Worm (Caenorhabditis elegans) whole organism, L1 larva: ENCODE measurements around the gene gadr-2.
A peak's percentile ranks its signal among the peaks of the same experiment; 100 is the strongest.

Source experiments
- C34B4.2 ChIP-seq: sonication (generic microtip); optimal IDR thresholded peaks from 2 replicates; lab custom pipeline; 2017; ENCODE audit warnings: mild to moderate bottlenecking, missing genetic modification characterization, missing compliant biosample characterization
- Y116A8C.19 ChIP-seq: sonication (generic microtip); optimal IDR thresholded peaks from 2 replicates; lab custom pipeline; 2016; ENCODE audit warnings: missing compliant biosample characterization, missing genetic modification characterization, borderline replicate concordance
- aha-1 ChIP-seq: fragments of 150-350 bp; optimal IDR thresholded peaks from 2 replicates; lab custom pipeline; 2014; ENCODE audit warnings: missing biosample characterization, missing genetic modification characterization
- alr-1 ChIP-seq: fragments of 200-800 bp; sonication (Bioruptor generic); optimal IDR thresholded peaks from 2 replicates; lab custom pipeline; 2018; ENCODE audit warnings: borderline replicate concordance, mild to moderate bottlenecking, missing genetic modification characterization, missing compliant biosample characterization
- ama-1 ChIP-seq: fragments of 150-350 bp; optimal IDR thresholded peaks from 2 replicates; lab custom pipeline; 2014
- blmp-1 ChIP-seq: fragments of 150-350 bp; optimal IDR thresholded peaks from 2 replicates; lab custom pipeline; 2014; ENCODE audit warnings: missing biosample characterization, missing genetic modification characterization
- ceh-8 ChIP-seq: fragments of 200-800 bp; sonication (Bioruptor generic); optimal IDR thresholded peaks from 2 replicates; lab custom pipeline; 2018; ENCODE audit warnings: mild to moderate bottlenecking, missing genetic modification characterization, moderate library complexity, missing compliant biosample characterization
- ceh-88 ChIP-seq: fragments of 200-800 bp; sonication (Bioruptor generic); IDR thresholded peaks from 2 replicates; pipeline ENCODE4 v1.3.6; 2022; ENCODE audit warnings: missing genetic modification characterization, missing compliant biosample characterization
- ceh-90 ChIP-seq: sonication (generic microtip); optimal IDR thresholded peaks from 2 replicates; lab custom pipeline; 2016; ENCODE audit warnings: missing genetic modification characterization, missing compliant biosample characterization
- dpl-1 ChIP-seq, 3 experiments: fragments of 150-350 bp in 2 of 3; sonication (generic microtip) in 1 of 3; optimal IDR thresholded peaks; 2 replicates each; lab custom pipeline; 2014 to 2017; ENCODE audit warnings: missing biosample characterization in 3 of 3, missing genetic modification characterization in 3 of 3, missing genetic modification reagents in 3 of 3
- dsc-1 ChIP-seq: sonication (generic microtip); optimal IDR thresholded peaks from 2 replicates; lab custom pipeline; 2016; ENCODE audit warnings: mild to moderate bottlenecking, missing genetic modification characterization, missing compliant biosample characterization
- efl-1 ChIP-seq, 4 experiments: fragments of 150-350 bp; optimal IDR thresholded peaks in 3 of 4; peaks in 1 of 4; 1 replicate in 1 of 4; 2 replicates in 3 of 4; lab custom pipeline; 2014; ENCODE audit warnings: missing biosample characterization in 2 of 4, missing genetic modification characterization in 2 of 4, missing genetic modification reagents in 2 of 4
- efl-3 ChIP-seq: fragments of 200-800 bp; sonication (Bioruptor generic); optimal IDR thresholded peaks from 2 replicates; lab custom pipeline; 2018; ENCODE audit warnings: mild to moderate bottlenecking, missing genetic modification characterization, missing compliant biosample characterization
- egl-13 ChIP-seq: sonication (generic microtip); optimal IDR thresholded peaks from 2 replicates; lab custom pipeline; 2016; ENCODE audit warnings: missing genotype, missing genetic modification reagents, missing genetic modification characterization, missing compliant biosample characterization
- elt-2 ChIP-seq: sonication (generic microtip); optimal IDR thresholded peaks from 2 replicates; lab custom pipeline; 2016; ENCODE audit warnings: missing genetic modification characterization, mild to moderate bottlenecking, inconsistent platforms, missing compliant biosample characterization, missing genetic modification reagents
- elt-3 ChIP-seq, 6 experiments: fragments of 150-350 bp in 1 of 6; sonication (generic microtip); optimal IDR thresholded peaks; 2 replicates each; lab custom pipeline; 2017 to 2018; ENCODE audit warnings: missing biosample characterization in 6 of 6, missing genetic modification characterization in 6 of 6, inconsistent platforms in 1 of 6
- ets-5 ChIP-seq: fragments of 200-800 bp; sonication (Bioruptor generic); IDR thresholded peaks from 2 replicates; pipeline ENCODE4 v1.3.6; 2022; ENCODE audit warnings: missing genetic modification characterization, missing compliant biosample characterization
- fkh-4 ChIP-seq: sonication (generic microtip); optimal IDR thresholded peaks from 2 replicates; lab custom pipeline; 2016; ENCODE audit warnings: missing compliant biosample characterization, missing genetic modification characterization, borderline replicate concordance
- fkh-8 ChIP-seq: sonication (generic microtip); optimal IDR thresholded peaks from 2 replicates; lab custom pipeline; 2016; ENCODE audit warnings: mild to moderate bottlenecking, missing genetic modification characterization, missing compliant biosample characterization
- fos-1 ChIP-seq: fragments of 150-350 bp; optimal IDR thresholded peaks from 2 replicates; lab custom pipeline; 2014; ENCODE audit warnings: missing biosample characterization, missing genetic modification characterization
- grh-1 ChIP-seq: fragments of 200-800 bp; sonication (Bioruptor generic); IDR thresholded peaks from 2 replicates; pipeline ENCODE4 v1.3.6; 2022; ENCODE audit warnings: missing genetic modification reagents, missing genetic modification characterization, missing compliant biosample characterization
- hlh-17 ChIP-seq: fragments of 200-800 bp; sonication (Bioruptor generic); optimal IDR thresholded peaks from 2 replicates; lab custom pipeline; 2018; ENCODE audit warnings: missing genetic modification characterization, mild to moderate bottlenecking, missing compliant biosample characterization, moderate library complexity, borderline replicate concordance
- hlh-4 ChIP-seq: sonication (generic microtip); optimal IDR thresholded peaks from 2 replicates; lab custom pipeline; 2016; ENCODE audit warnings: mild to moderate bottlenecking, missing genetic modification characterization, missing compliant biosample characterization
- lin-13 ChIP-seq: fragments of 150-350 bp; optimal IDR thresholded peaks from 2 replicates; lab custom pipeline; 2014; ENCODE audit warnings: missing biosample characterization, missing genetic modification reagents, missing genetic modification characterization
- lin-15B ChIP-seq: fragments of 150-350 bp; sonication (generic microtip); optimal IDR thresholded peaks from 3 replicates; lab custom pipeline; 2014; ENCODE audit warnings: missing biosample characterization, missing genetic modification characterization
- lin-35 ChIP-seq, 2 experiments: fragments of 150-350 bp; optimal IDR thresholded peaks; 2 replicates each; lab custom pipeline; 2014; ENCODE audit warnings: missing biosample characterization in 2 of 2, missing genetic modification characterization in 2 of 2, missing genetic modification reagents in 2 of 2
- lsy-2 ChIP-seq, 2 experiments: fragments of 150-350 bp; optimal IDR thresholded peaks; 2 replicates each; lab custom pipeline; 2014; ENCODE audit warnings: missing biosample characterization in 2 of 2, missing genetic modification characterization in 2 of 2
- mab-9 ChIP-seq: fragments of 200-800 bp; sonication (Bioruptor generic); IDR thresholded peaks from 2 replicates; pipeline ENCODE4 v1.3.6; 2022; ENCODE audit warnings: missing genetic modification reagents, missing genetic modification characterization, missing compliant biosample characterization
- mdl-1 ChIP-seq, 2 experiments: fragments of 150-350 bp; optimal IDR thresholded peaks; 2 replicates each; lab custom pipeline; 2014 to 2017; ENCODE audit warnings: missing biosample characterization in 2 of 2, missing genetic modification characterization in 2 of 2, inconsistent platforms in 1 of 2
- nhr-11 ChIP-seq: fragments of 150-350 bp; optimal IDR thresholded peaks from 2 replicates; lab custom pipeline; 2014; ENCODE audit warnings: missing biosample characterization, missing genetic modification characterization
- nhr-20 ChIP-seq: sonication (generic microtip); optimal IDR thresholded peaks from 2 replicates; lab custom pipeline; 2016; ENCODE audit warnings: mild to moderate bottlenecking, missing genetic modification characterization, missing compliant biosample characterization
- nhr-237 ChIP-seq: fragments of 150-350 bp; optimal IDR thresholded peaks from 2 replicates; lab custom pipeline; 2014; ENCODE audit warnings: missing biosample characterization, missing genetic modification characterization
- nhr-28 ChIP-seq: fragments of 150-350 bp; optimal IDR thresholded peaks from 2 replicates; lab custom pipeline; 2014; ENCODE audit warnings: missing biosample characterization, missing genetic modification characterization
- nhr-76 ChIP-seq: sonication (generic microtip); optimal IDR thresholded peaks from 2 replicates; lab custom pipeline; 2017; ENCODE audit warnings: missing biosample characterization, missing genetic modification characterization
- nhr-77 ChIP-seq: fragments of 150-350 bp; optimal IDR thresholded peaks from 2 replicates; lab custom pipeline; 2014; ENCODE audit warnings: missing biosample characterization, missing genetic modification characterization
- nhr-84 ChIP-seq: sonication (generic microtip); optimal IDR thresholded peaks from 2 replicates; lab custom pipeline; 2017; ENCODE audit warnings: missing biosample characterization, missing genetic modification characterization
- nhr-90 ChIP-seq: sonication (generic microtip); optimal IDR thresholded peaks from 2 replicates; lab custom pipeline; 2016; ENCODE audit warnings: mild to moderate bottlenecking, missing genetic modification characterization, missing compliant biosample characterization; ENCODE audit not compliant: poor library complexity
- pax-3 ChIP-seq: fragments of 200-800 bp; sonication (Bioruptor generic); optimal IDR thresholded peaks from 2 replicates; lab custom pipeline; 2018; ENCODE audit warnings: mild to moderate bottlenecking, missing genetic modification characterization, moderate library complexity, missing compliant biosample characterization
- pqm-1 ChIP-seq: sonication (generic microtip); optimal IDR thresholded peaks from 3 replicates; lab custom pipeline; 2017; ENCODE audit warnings: missing biosample characterization, missing genetic modification characterization
- rnt-1 ChIP-seq: sonication (generic microtip); optimal IDR thresholded peaks from 2 replicates; lab custom pipeline; 2016; ENCODE audit warnings: mild to moderate bottlenecking, missing genetic modification characterization, moderate library complexity, missing compliant biosample characterization
- skn-1 ChIP-seq: fragments of 150-350 bp; optimal IDR thresholded peaks from 2 replicates; lab custom pipeline; 2014; ENCODE audit warnings: missing biosample characterization, missing genetic modification characterization
- snpc-4 ChIP-seq: fragments of 150-350 bp; optimal IDR thresholded peaks from 2 replicates; lab custom pipeline; 2014; ENCODE audit warnings: missing biosample characterization, missing genetic modification characterization
- sox-4 ChIP-seq: sonication (generic microtip); optimal IDR thresholded peaks from 2 replicates; lab custom pipeline; 2016; ENCODE audit warnings: missing genetic modification characterization, missing compliant biosample characterization
- sup-37 ChIP-seq: fragments of 200-800 bp; sonication (Bioruptor generic); optimal IDR thresholded peaks from 2 replicates; lab custom pipeline; 2018; ENCODE audit warnings: mild to moderate bottlenecking, missing genetic modification characterization, missing compliant biosample characterization
- tbx-2 ChIP-seq: sonication (generic microtip); optimal IDR thresholded peaks from 2 replicates; lab custom pipeline; 2016; ENCODE audit warnings: missing genetic modification characterization, missing compliant biosample characterization
- tlp-1 ChIP-seq: fragments of 150-350 bp; optimal IDR thresholded peaks from 2 replicates; lab custom pipeline; 2014; ENCODE audit warnings: missing biosample characterization, missing genetic modification characterization
- unc-62 ChIP-seq: fragments of 150-350 bp; optimal IDR thresholded peaks from 2 replicates; lab custom pipeline; 2014; ENCODE audit warnings: missing biosample characterization, missing genetic modification reagents, missing genetic modification characterization
- unc-98 ChIP-seq: fragments of 200-800 bp; sonication (Bioruptor generic); IDR thresholded peaks from 2 replicates; pipeline ENCODE4 v1.3.6; 2022; ENCODE audit warnings: missing genetic modification characterization, missing compliant biosample characterization
- vab-15 ChIP-seq: sonication (generic microtip); optimal IDR thresholded peaks from 2 replicates; lab custom pipeline; 2017; ENCODE audit warnings: missing genotype, mild to moderate bottlenecking, missing genetic modification characterization, missing compliant biosample characterization

Gene gadr-2

DNA sequence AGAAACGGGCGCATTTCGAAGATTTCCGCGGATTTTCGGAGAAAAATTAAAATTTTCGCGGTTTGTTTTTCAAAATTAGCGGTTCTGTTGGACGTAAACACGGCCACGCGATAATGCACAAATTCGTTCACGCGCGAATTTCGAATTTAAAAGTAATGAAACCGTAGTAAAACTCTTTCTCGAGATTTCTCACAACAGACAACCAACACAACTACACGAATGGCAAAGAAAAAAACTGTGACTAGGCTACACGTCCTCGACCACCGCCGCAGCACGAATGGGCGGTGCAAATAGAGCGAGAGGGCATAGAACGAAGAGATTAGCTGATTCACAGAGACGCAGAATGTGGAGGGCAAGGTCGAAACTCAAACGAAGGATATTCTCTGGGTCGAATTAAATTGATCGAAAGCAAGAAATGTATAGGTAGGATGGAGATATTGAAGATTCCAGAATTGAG, 44.0 kb downstream of the gadr-2 start, which contains the start of gene idh-1 (continued):
- TF ChIP-seq ets-5 (GFP tag; lab: Robert Waterston, UW): no peak
- TF ChIP-seq blmp-1 (tag; lab: Kevin White, UChicago): peak; percentile 33
- TF ChIP-seq lsy-2 (tag; optimal IDR thresholded peaks at IDR 0.05; lab: Kevin White, UChicago): peak; percentile 32 to 42
- TF ChIP-seq rnt-1: peak; percentile 59
- no peak for TF ChIP-seq fkh-8 (tag; lab: Kevin White, UChicago)
- peak; percentile 23 for TF ChIP-seq nhr-90 (tag; lab: Kevin White, UChicago)
- TF ChIP-seq elt-3 (tag; optimal IDR thresholded peaks at IDR 0.05; lab: Kevin White, UChicago): peak in 2 of 6 experiments; percentile 20 to 66
- TF ChIP-seq pqm-1 (tag; lab: Kevin White, UChicago): no peak
- peak; percentile 69 for TF ChIP-seq nhr-20 (tag; lab: Kevin White, UChicago)
- peak; percentile 61 to 88 for TF ChIP-seq lin-35 (GFP tag; optimal IDR thresholded peaks at IDR 0.05; lab: Kevin White, UChicago)
- peak; percentile 72 to 85 (median 74) for TF ChIP-seq dpl-1 (GFP tag; optimal IDR thresholded peaks at IDR 0.05; lab: Kevin White, UChicago)
- TF ChIP-seq grh-1 (GFP tag; lab: Robert Waterston, UW): peak; percentile 23; the same call in 1 of the 2 replicates
- peak in 1 of 2 experiments; percentile 31 for TF ChIP-seq mdl-1 (tag; optimal IDR thresholded peaks at IDR 0.05; lab: Kevin White, UChicago)

DNA sequence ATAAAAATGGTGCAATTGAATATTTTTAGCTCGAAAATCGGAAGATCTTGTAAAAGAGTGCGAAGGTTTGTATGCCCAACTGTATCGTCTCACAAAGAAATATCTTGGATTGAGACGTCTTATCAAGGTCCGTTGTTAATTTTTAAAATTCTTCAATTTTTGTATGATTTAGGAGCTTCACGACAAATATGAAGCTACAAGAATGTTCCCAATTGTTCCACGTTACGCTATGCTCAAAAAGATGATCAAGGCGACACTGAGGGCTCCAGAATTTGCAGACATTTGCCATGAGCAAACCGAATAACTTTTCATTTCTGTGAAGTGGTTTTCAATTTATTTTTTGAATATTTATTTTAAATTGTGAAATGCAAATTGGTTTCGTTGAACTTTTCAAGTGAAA, 46.2 kb downstream of the gadr-2 start:
- TF ChIP-seq sup-37 (GFP tag; lab: Kevin White, UChicago) (no peak), nhr-28 (tag; lab: Kevin White, UChicago) (no peak), nhr-77 (tag; lab: Kevin White, UChicago) (no peak), nhr-237 (no peak), tbx-2 (no peak), dsc-1 (no peak), elt-2 (tag; lab: Kevin White, UChicago) (peak; percentile 29), C34B4.2 (tag; lab: Kevin White, UChicago) (no peak), hlh-4 (no peak), lin-15B (tag; lab: Kevin White, UChicago) (no peak), Y116A8C.19 (tag; lab: Kevin White, UChicago) (no peak), elt-3 (tag; optimal IDR thresholded peaks at IDR 0.05; lab: Kevin White, UChicago) (peak in 1 of 6 experiments; percentile 22), pax-3 (tag; lab: Kevin White, UChicago) (no peak), lsy-2 (tag; optimal IDR thresholded peaks at IDR 0.05; lab: Kevin White, UChicago) (peak in 1 of 2 experiments; percentile 45), mdl-1 (tag; optimal IDR thresholded peaks at IDR 0.05; lab: Kevin White, UChicago) (no peak), unc-98 (GFP tag; lab: Robert Waterston, UW) (no peak), tlp-1 (tag; lab: Kevin White, UChicago) (no peak), skn-1 (tag; lab: Kevin White, UChicago) (no peak), efl-3 (GFP tag; lab: Kevin White, UChicago) (no peak), egl-13 (no peak), pqm-1 (tag; lab: Kevin White, UChicago) (no peak), ama-1 (peak; percentile 80), blmp-1 (tag; lab: Kevin White, UChicago) (no peak), vab-15 (tag; lab: Kevin White, UChicago) (no peak), snpc-4 (tag; lab: Kevin White, UChicago) (no peak), aha-1 (no peak), nhr-84 (tag; lab: Kevin White, UChicago) (no peak), nhr-11 (tag; lab: Kevin White, UChicago) (no peak), mab-9 (no peak), ets-5 (GFP tag; lab: Robert Waterston, UW) (no peak), ceh-90 (tag; lab: Kevin White, UChicago) (no peak), unc-62 (no peak), nhr-90 (tag; lab: Kevin White, UChicago) (peak; percentile 71), hlh-17 (GFP tag; lab: Kevin White, UChicago) (no peak), alr-1 (tag; lab: Kevin White, UChicago) (no peak), sox-4 (no peak), fos-1 (tag; lab: Kevin White, UChicago) (no peak), lin-13 (GFP tag; lab: Kevin White, UChicago) (no peak), ceh-88 (GFP tag; lab: Robert Waterston, UW) (no peak), ceh-8 (GFP tag; lab: Kevin White, UChicago) (no peak), nhr-76 (no peak), fkh-4 (tag; lab: Kevin White, UChicago) (no peak), efl-1 (optimal IDR thresholded peaks at IDR 0.05; lab: Kevin White, UChicago) (no peak), efl-1 (GFP tag; optimal IDR thresholded peaks at IDR 0.05 in 1 of 2; lab: Kevin White, UChicago) (peak in 1 of 2 experiments; percentile 91)
